Fruit fly (Drosophila melanogaster) Kc167 (cell line): Measurements from ENCODE around the gene CG1979.

ENCODE experiments used
- Sin3A ChIP-seq: fragments of >200 bp; optimal IDR thresholded peaks from 2 replicates; lab custom pipeline; 2018; ENCODE audit warnings: missing external identifiers
- h ChIP-seq: fragments of >200 bp; optimal IDR thresholded peaks from 3 replicates; lab custom pipeline; 2018; ENCODE audit warnings: missing external identifiers
- psq ChIP-seq: fragments of >200 bp; optimal IDR thresholded peaks from 2 replicates; lab custom pipeline; 2017; ENCODE audit warnings: missing external identifiers

- TF ChIP-seq psq (no peak), Sin3A (lab: Kevin White, UChicago) (no peak), h (lab: Kevin White, UChicago) (no peak)
Observed at dm6 chr3R:7066267-7066666, 11.9 kb downstream of the CG1979 start.
